Worm (Caenorhabditis elegans) whole organism, L3 larva: ENCODE measurements around the gene Y54G2A.32.
"Not testable (repeated sequence)": the region's sequence is repeated elsewhere in the genome, so short reads cannot be mapped to it uniquely, and the experiment has no call there.

Experiments used
- aly-2 ChIP-seq: fragments of 150-350 bp; optimal IDR thresholded peaks from 2 replicates; lab custom pipeline; 2014; ENCODE audit warnings: missing biosample characterization, missing genetic modification characterization
- ceh-28 ChIP-seq: fragments of 150-350 bp; optimal IDR thresholded peaks from 2 replicates; lab custom pipeline; 2014; ENCODE audit warnings: missing biosample characterization, missing genetic modification reagents, missing genetic modification characterization
- ceh-9 ChIP-seq: sonication (generic microtip); optimal IDR thresholded peaks from 2 replicates; lab custom pipeline; 2018; ENCODE audit warnings: missing biosample characterization, missing genetic modification characterization
- daf-12 ChIP-seq: fragments of 150-350 bp; optimal IDR thresholded peaks from 2 replicates; lab custom pipeline; 2014; ENCODE audit warnings: missing biosample characterization, missing genetic modification reagents, missing genetic modification characterization
- egl-27 ChIP-seq: sonication (generic microtip); optimal IDR thresholded peaks from 4 replicates; lab custom pipeline; 2017; ENCODE audit warnings: missing biosample characterization, missing genetic modification reagents, missing genetic modification characterization
- egl-5 ChIP-seq: fragments of 150-350 bp; optimal IDR thresholded peaks from 2 replicates; lab custom pipeline; 2017; ENCODE audit warnings: missing biosample characterization, missing genetic modification reagents, missing genetic modification characterization, inconsistent platforms
- elt-1 ChIP-seq: fragments of 150-350 bp; optimal IDR thresholded peaks from 2 replicates; lab custom pipeline; 2014; ENCODE audit warnings: missing biosample characterization, missing genetic modification characterization
- elt-2 ChIP-seq: sonication (generic microtip); optimal IDR thresholded peaks from 2 replicates; lab custom pipeline; 2016; ENCODE audit warnings: missing genetic modification reagents, mild to moderate bottlenecking, missing genetic modification characterization, missing compliant biosample characterization
- fkh-10 ChIP-seq: sonication (generic microtip); optimal IDR thresholded peaks from 2 replicates; lab custom pipeline; 2017; ENCODE audit warnings: missing biosample characterization, missing genetic modification reagents, missing genetic modification characterization
- fos-1 ChIP-seq: fragments of 150-350 bp; optimal IDR thresholded peaks from 2 replicates; lab custom pipeline; 2014; ENCODE audit warnings: missing biosample characterization, missing genetic modification characterization
- hmg-11 ChIP-seq: sonication (generic microtip); optimal IDR thresholded peaks from 2 replicates; lab custom pipeline; 2016; ENCODE audit warnings: missing genetic modification characterization, missing compliant biosample characterization
- lin-15B ChIP-seq: fragments of 150-350 bp; optimal IDR thresholded peaks from 2 replicates; lab custom pipeline; 2014; ENCODE audit warnings: missing biosample characterization, missing genetic modification characterization
- lin-39 ChIP-seq: fragments of 150-350 bp; optimal IDR thresholded peaks from 2 replicates; lab custom pipeline; 2018; ENCODE audit warnings: missing biosample characterization, missing genetic modification reagents, missing genetic modification characterization
- lsy-12 ChIP-seq: sonication (generic microtip); optimal IDR thresholded peaks from 2 replicates; lab custom pipeline; 2016; ENCODE audit warnings: mild to moderate bottlenecking, missing genetic modification characterization, missing compliant biosample characterization
- nfya-1 ChIP-seq: sonication (generic microtip); optimal IDR thresholded peaks from 2 replicates; lab custom pipeline; 2017; ENCODE audit warnings: missing genetic modification characterization, mild to moderate bottlenecking, missing compliant biosample characterization, antibody characterized with exemption, moderate library complexity; ENCODE audit not compliant: insufficient read depth
- nhr-11 ChIP-seq: fragments of 150-350 bp; optimal IDR thresholded peaks from 2 replicates; lab custom pipeline; 2014; ENCODE audit warnings: missing biosample characterization, missing genetic modification characterization
- nhr-23 ChIP-seq: fragments of 150-350 bp; optimal IDR thresholded peaks from 2 replicates; lab custom pipeline; 2014; ENCODE audit warnings: missing biosample characterization, missing genetic modification reagents, missing genetic modification characterization
- nhr-237 ChIP-seq: fragments of 150-350 bp; optimal IDR thresholded peaks from 2 replicates; lab custom pipeline; 2014; ENCODE audit warnings: missing biosample characterization, missing genetic modification characterization
- nhr-25 ChIP-seq: sonication (generic microtip); optimal IDR thresholded peaks from 2 replicates; lab custom pipeline; 2017; ENCODE audit warnings: missing biosample characterization, missing genetic modification characterization
- nhr-28 ChIP-seq: fragments of 150-350 bp; optimal IDR thresholded peaks from 2 replicates; lab custom pipeline; 2014; ENCODE audit warnings: missing biosample characterization, missing genetic modification characterization
- nhr-43 ChIP-seq: sonication (generic microtip); optimal IDR thresholded peaks from 2 replicates; lab custom pipeline; 2016; ENCODE audit warnings: mild to moderate bottlenecking, missing genetic modification characterization, missing compliant biosample characterization; ENCODE audit not compliant: poor library complexity, severe bottlenecking
- nhr-67 ChIP-seq: fragments of 150-350 bp; optimal IDR thresholded peaks from 2 replicates; lab custom pipeline; 2014; ENCODE audit warnings: missing biosample characterization, missing genetic modification characterization
- pha-4 ChIP-seq: fragments of 150-350 bp; optimal IDR thresholded peaks from 2 replicates; lab custom pipeline; 2014; ENCODE audit warnings: missing biosample characterization, missing genetic modification reagents, missing genetic modification characterization
- pqm-1 ChIP-seq: fragments of 150-350 bp; optimal IDR thresholded peaks from 2 replicates; lab custom pipeline; 2017; ENCODE audit warnings: missing biosample characterization, missing genetic modification characterization, inconsistent platforms
- skn-1 ChIP-seq: fragments of 150-350 bp; optimal IDR thresholded peaks from 2 replicates; lab custom pipeline; 2014; ENCODE audit warnings: missing biosample characterization, missing genetic modification characterization
- tbx-2 ChIP-seq: sonication (generic microtip); optimal IDR thresholded peaks from 2 replicates; lab custom pipeline; 2016; ENCODE audit warnings: mild to moderate bottlenecking, missing genetic modification characterization, missing compliant biosample characterization
- unc-62 ChIP-seq: fragments of 150-350 bp; sonication (generic microtip); optimal IDR thresholded peaks from 4 replicates; lab custom pipeline; 2014; ENCODE audit warnings: missing biosample characterization, missing genetic modification reagents, missing genetic modification characterization

Gene Y54G2A.32

DNA sequence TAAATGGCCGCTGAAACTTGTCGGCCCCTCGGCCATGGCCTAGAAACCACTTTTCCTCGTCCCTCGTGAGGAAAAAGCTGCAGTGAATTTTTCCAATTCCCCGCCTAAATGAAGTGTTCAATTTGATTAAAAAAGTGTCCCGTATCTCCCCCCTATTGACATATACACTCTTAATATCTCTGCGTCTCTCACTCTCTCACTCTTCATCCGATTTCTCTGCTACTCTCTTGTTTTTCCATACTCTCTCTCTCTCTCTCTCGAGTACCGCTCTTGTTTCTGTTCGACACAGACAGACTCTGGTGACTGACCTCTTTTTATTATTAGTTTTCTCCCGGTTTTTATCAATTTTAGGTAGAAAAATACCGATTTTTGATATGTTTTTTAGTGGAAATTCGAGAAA lies 18.7 kb upstream of the Y54G2A.32 start:
- TF ChIP-seq ceh-28 (tag; lab: Kevin White, UChicago): peak; percentile 6
- TF ChIP-seq hmg-11: no peak
- TF ChIP-seq aly-2 (tag; lab: Kevin White, UChicago): no peak
- peak; percentile 25 for TF ChIP-seq elt-2 (tag; lab: Kevin White, UChicago)
- TF ChIP-seq nfya-1: peak; percentile 45
- peak; percentile 40 for TF ChIP-seq nhr-23 (tag; lab: Kevin White, UChicago)
- TF ChIP-seq lin-15B: peak; percentile 40
- peak; percentile 82 for TF ChIP-seq pha-4 (tag; lab: Kevin White, UChicago)

DNA sequence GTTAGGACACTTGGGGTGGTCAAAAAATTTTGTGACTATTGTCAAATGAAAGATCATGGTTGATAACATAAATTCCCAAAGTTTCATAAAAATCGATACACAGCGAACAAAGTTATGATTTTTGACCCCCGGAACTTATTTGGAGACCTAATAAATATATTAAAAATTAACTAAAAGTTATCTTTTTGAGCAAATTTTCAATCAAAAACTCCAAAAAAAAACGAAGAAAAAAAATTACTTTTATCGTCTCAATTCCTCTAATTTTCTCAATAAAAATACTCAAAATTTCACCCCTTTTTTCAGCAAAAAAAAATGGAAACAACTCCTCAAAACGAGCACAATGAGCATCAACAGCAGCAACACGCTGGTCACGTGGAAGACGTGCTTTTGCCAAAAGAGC lies 15.4 kb upstream of the Y54G2A.32 start, which contains the start of gene atln-1:
Gene atln-1 (plus strand): TSS at position 301 of the 400 bp plus-strand sequence.
- not testable (repeated sequence) for TF ChIP-seq egl-5 (tag; lab: Kevin White, UChicago); nhr-11 (tag; lab: Kevin White, UChicago); fkh-10

DNA sequence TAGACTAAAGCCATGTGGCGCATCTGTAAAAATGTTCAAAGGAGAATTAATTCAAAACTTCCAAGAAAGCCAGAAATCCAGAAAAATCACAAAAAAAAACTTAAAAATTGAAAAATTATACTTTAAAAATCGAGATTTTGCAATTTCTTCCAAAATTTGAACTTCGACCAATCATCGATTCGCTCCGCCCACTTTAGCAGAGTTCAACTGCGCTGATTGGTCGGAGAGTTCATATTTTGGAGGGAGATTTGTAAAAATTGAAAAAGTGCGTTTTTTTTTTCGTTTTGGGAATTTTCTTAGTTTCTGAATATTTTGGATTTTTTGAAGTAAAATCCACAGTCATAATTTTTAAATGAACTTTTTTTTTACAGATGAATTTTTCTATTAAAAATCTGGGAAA lies 9.8 kb upstream of the Y54G2A.32 start:
- peak; percentile 88 for TF ChIP-seq nfya-1
- no peak for TF ChIP-seq nhr-237 (tag; lab: Kevin White, UChicago)

DNA sequence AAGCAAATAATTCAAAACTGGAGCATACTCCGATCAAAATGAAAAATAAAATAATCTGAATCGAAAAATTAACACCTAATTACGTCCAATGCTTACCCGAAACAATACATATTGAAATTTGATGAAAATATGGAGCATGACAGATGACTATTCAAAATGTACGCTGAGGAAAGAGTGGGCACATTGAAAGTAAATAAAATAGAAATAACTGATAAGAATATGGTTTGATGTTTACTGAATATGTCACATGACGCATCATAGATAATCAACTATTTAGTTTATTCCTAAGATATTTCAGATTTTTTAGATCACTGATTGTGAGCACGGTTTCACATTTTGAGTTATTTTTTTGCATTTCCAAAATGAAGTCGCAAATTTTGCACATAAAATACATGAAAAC lies 5.4 kb upstream of the Y54G2A.32 start, which contains the start of gene Y54G2A.52:
Gene Y54G2A.52 (minus strand): TSS at position 348 of the 400 bp plus-strand sequence.
- TF ChIP-seq lin-15B (no peak), elt-2 (tag; lab: Kevin White, UChicago) (peak; percentile 82), skn-1 (tag; lab: Kevin White, UChicago) (peak; percentile 35), pqm-1 (tag; lab: Kevin White, UChicago) (peak; percentile 74), pha-4 (tag; lab: Kevin White, UChicago) (peak; percentile 84)
- TF ChIP-seq, all 47 proteins: peak for 4

DNA sequence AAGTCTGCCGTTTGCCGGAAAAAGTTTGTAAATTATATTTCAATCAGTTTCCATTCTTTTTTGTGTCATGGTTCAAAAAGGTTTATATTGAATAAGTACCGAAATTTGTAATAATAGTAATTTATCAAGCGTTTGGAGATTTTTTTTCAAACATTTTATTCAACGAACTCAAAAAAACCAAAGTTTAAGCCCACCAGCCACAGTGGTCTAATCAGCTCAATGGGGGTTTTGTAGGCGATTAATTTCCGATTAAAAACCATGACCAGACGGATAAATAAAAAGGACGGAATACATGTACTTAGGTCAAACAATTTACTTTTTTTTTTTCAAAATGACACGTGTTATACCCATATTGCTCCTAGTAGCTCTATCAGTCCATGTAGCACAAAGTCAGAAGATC lies 4.4 kb upstream of the Y54G2A.32 start, which contains the start of gene Y54G2A.10:
Gene Y54G2A.10 (plus strand): TSS at position 301 of the 400 bp plus-strand sequence.
- TF ChIP-seq fos-1 (tag; lab: Kevin White, UChicago) (no peak), ceh-9 (tag; lab: Kevin White, UChicago) (no peak), aly-2 (tag; lab: Kevin White, UChicago) (no peak)

DNA sequence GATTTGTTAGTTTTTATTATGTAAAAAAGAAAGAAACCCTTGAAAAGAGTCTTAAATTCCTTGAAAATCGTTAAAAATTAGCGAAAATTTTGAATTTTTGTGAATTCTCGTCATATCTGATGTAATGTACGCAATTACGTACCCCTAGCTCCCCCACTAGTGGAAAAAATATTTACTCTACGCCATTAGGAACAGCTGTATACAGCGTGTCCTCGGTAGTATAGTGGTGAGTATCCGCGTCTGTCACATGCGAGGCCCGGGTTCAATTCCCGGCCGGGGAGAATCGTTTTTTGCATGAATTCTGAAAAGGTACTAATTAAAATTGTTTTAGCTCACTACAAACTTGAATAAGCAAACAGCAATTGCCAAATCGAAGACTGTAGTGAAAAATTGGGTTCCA lies 3.9 kb upstream of the Y54G2A.32 start:
- no peak for TF ChIP-seq fos-1 (tag; lab: Kevin White, UChicago)
- no peak for TF ChIP-seq unc-62
- TF ChIP-seq nhr-28 (tag; lab: Kevin White, UChicago): no peak
- no peak for TF ChIP-seq ceh-9 (tag; lab: Kevin White, UChicago)
- no peak for TF ChIP-seq tbx-2
- no peak for TF ChIP-seq elt-2 (tag; lab: Kevin White, UChicago)
- no peak for TF ChIP-seq lin-39 (tag; lab: Kevin White, UChicago)
- no peak for TF ChIP-seq daf-12
- TF ChIP-seq, all 47 proteins: peak for 0

- TF ChIP-seq hmg-11 (peak; percentile 16), egl-27 (tag; lab: Kevin White, UChicago) (no peak), lin-15B (peak; percentile 14), elt-2 (tag; lab: Kevin White, UChicago) (peak; percentile 19), nfya-1 (peak; percentile 16)
Observed at ce11 chrIV:2801004-2801403, 2.7 kb upstream of the Y54G2A.32 start.

DNA sequence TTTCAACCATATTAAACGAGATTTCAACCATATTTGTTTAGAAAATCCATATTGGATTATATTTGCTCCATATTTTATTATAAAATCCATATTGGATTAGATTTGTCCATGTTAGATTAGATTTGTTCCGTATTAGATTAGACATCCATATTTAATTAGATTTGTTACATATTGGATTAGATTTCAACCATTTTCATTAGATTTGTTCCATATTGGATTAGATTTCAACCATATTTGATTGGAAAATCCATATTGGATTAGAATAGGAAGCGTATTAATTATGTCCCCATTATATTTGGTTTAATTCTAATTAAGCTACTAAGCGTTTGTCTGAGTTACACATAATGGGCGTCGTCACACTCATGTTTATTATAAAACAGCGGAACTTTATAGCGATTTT lies 2.2 kb upstream of the Y54G2A.32 start, which contains the start of gene Y54G2A.44:
Gene Y54G2A.44 (plus strand): TSS at position 301 of the 400 bp plus-strand sequence.
- TF ChIP-seq nhr-25 (tag; lab: Kevin White, UChicago); pha-4 (tag; lab: Kevin White, UChicago); elt-1: not testable (repeated sequence)

- TF ChIP-seq elt-2 (tag; lab: Kevin White, UChicago) (peak; percentile 6), nfya-1 (peak; percentile 2), lsy-12 (tag; lab: Kevin White, UChicago) (no peak), lin-15B (no peak), nhr-67 (no peak), nhr-43 (tag; lab: Kevin White, UChicago) (no peak), unc-62 (no peak), pha-4 (tag; lab: Kevin White, UChicago) (peak; percentile 12)
Observed at ce11 chrIV:2802193-2802592, 1.6 kb upstream of the Y54G2A.32 start.
